Fruit fly (Drosophila melanogaster) whole organism: Measurements from ENCODE around the gene loco.

Source experiments
- CG8478 ChIP-seq: fragments of >200 bp; optimal IDR thresholded peaks from 2 replicates; lab custom pipeline; 2018; ENCODE audit warnings: inconsistent platforms
- Dll ChIP-seq: fragments of >200 bp; optimal IDR thresholded peaks from 2 replicates; lab custom pipeline; 2017
- EcR ChIP-seq, 2 experiments: fragments of >200 bp; optimal IDR thresholded peaks; 2 replicates each; lab custom pipeline; 2017; ENCODE audit warnings: missing biosample characterization in 2 of 2, missing genetic modification characterization in 2 of 2, missing genetic modification reagents in 2 of 2
- pan ChIP-seq: fragments of >200 bp; optimal IDR thresholded peaks from 2 replicates; lab custom pipeline; 2017
- psq ChIP-seq: fragments of >200 bp; optimal IDR thresholded peaks from 2 replicates; lab custom pipeline; 2017
- usp ChIP-seq: fragments of >200 bp; optimal IDR thresholded peaks from 2 replicates; lab custom pipeline; 2017; ENCODE audit warnings: missing biosample characterization, missing genetic modification characterization, mixed read lengths

DNA sequence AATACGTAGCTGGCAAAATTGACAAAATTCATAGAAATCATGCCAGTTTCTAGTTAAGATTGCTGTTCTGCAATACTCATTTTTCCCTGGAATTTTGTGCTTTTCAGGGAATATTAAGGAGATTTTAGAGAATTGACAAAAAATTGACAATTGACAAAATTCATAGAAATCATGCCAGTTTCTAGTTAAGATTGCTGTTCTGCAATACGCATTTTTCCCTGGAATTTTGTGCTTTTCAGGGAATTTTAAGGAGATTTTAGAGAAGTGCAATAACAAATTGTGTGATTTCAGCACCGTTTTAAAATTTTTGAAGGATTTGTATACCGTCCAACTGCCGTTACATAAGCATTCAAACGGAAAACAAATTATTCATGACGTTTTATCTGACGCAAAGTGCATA is 50.4 kb downstream of the loco start:
- TF ChIP-seq pan (lab: Kevin White, UChicago) (no peak), usp (no peak), psq (no peak), CG8478 (no peak), EcR (GFP tag; optimal IDR thresholded peaks at IDR 0.05; lab: Kevin White, UChicago) (no peak), Dll (lab: Kevin White, UChicago) (no peak)
